Worm (Caenorhabditis elegans): ENCODE results near the gene C06C6.7.

DNA sequence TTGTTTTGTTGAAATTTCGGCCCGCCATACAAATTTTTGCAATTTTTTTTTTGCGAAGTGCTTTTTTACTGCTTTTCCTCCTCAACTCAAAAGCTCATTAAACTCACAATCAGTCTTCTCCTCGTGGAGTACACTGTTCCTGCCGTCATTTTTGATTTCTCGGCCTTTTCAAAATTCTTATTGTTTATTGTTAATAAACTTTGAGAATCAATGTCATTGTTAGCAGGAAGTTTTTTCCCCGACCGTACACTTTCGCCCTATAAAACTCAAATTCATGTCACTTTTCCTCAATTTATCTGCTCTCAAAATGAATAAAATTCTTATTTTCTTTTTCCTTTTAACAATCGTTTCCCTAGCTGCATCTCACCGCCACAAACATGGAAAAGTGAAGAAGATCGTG lies 16.1 kb upstream of the C06C6.7 start, which contains the start of gene clec-232:
- TF ChIP-seq sox-4 (tag; optimal IDR thresholded peaks at IDR 0.05): no peak
- TF ChIP-seq nhr-11 (tag; optimal IDR thresholded peaks at IDR 0.05): no peak

Measured in whole organism, late embryonic.